Worm (Caenorhabditis elegans): ENCODE results near the gene Y57G11C.8.
"Not testable (repeated sequence)": the region's sequence is repeated elsewhere in the genome, so short reads cannot be mapped to it uniquely, and the experiment has no call there.

Gene Y57G11C.8

DNA sequence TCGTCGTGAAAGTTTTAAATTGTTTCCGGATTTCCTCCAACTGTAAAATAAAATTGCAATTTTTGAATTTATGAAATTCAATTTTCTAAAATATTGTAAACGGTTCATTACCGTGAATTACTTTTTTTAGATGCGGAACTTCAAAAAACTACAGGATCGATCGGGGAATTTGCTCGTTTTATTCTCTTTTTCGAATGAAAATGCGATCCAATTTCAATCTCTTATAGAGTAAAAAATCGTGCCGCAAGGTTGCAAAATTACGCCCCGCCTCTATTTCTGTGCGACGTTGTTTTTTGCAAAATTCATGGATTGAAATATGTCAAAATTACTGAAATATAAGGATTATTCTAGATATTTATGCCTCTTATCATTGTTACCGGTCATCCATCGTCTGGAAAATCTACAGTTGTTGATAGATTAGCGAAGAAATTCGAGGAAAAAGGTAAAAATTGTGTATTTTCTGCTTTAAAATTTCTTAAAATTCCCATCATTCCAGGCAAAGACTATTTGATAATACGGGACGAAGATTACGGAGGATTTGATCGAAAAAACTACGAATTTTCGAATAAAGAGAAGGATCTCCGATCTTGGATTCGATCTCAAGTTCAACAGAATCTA lies 12.3 kb upstream of the Y57G11C.8 start, which contains the start of gene Y57G11C.43:
Gene Y57G11C.43 (plus strand): TSS at position 224 of the 618 bp plus-strand sequence.
- no peak for TF ChIP-seq npax-4 (tag; optimal IDR thresholded peaks at IDR 0.05)
- no peak for TF ChIP-seq ttx-3 (tag; optimal IDR thresholded peaks at IDR 0.05)
- TF ChIP-seq hlh-15 (tag; optimal IDR thresholded peaks at IDR 0.05), result no peak
- no peak for TF ChIP-seq unc-42 (tag; optimal IDR thresholded peaks at IDR 0.05)
- no peak for TF ChIP-seq sox-2 (GFP tag; IDR thresholded peaks at IDR 0.05)
- no peak for TF ChIP-seq gmeb-2 (tag; optimal IDR thresholded peaks at IDR 0.05)

DNA sequence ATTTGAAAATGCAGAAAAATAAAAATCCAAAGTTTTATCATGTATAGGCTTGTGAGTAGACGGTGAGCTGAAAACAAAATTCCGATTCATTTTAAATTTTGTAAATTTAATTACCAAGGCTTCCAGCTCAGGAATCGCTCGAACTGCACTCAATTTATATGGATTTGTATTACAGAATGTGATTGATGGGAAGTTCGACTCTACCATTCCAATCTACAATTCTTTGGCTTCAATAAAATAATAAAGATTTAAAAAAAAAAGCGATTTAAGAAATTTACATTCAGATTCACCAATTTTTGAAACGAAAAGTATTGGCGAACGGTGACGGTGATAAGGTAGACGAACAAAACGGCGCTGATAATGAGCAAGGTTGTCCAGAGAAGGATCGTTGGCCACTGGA lies 11.0 kb upstream of the Y57G11C.8 start:
- TF ChIP-seq hlh-6 (tag; optimal IDR thresholded peaks at IDR 0.05) (no peak), ceh-34 (tag; optimal IDR thresholded peaks at IDR 0.05) (no peak), elt-2 (tag; optimal IDR thresholded peaks at IDR 0.05) (no peak), ama-1 (optimal IDR thresholded peaks at IDR 0.05) (no peak), dve-1 (tag; optimal IDR thresholded peaks at IDR 0.05) (no peak), tbx-2 (tag; optimal IDR thresholded peaks at IDR 0.05) (no peak), ceh-45 (GFP tag; IDR thresholded peaks at IDR 0.05) (no peak), ref-2 (tag; optimal IDR thresholded peaks at IDR 0.05) (no peak), lin-11 (tag; optimal IDR thresholded peaks at IDR 0.05) (no peak), eyg-1 (tag; optimal IDR thresholded peaks at IDR 0.05) (no peak), ceh-18 (tag; optimal IDR thresholded peaks at IDR 0.05) (no peak)

DNA sequence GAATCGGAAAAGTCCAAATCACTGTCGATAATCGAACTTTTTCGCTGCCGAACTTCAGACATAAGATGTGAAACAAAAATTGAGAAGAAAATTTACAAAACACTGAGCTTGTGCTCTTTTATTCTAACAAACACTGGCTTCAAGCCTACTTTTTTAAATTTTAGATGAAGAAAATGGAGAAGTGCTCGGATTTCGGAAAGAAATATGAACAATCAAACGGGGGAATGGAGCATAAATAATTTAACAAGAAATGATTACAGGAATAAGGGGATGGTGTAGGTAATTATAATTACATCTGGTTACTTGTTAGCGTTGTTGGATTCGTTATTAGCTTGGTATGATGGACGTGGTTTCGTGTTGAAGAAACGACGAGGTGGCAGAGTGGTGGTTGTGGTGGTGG lies 10.3 kb upstream of the Y57G11C.8 start, which contains the start of gene degl-1:
Gene degl-1 (minus strand): TSS at position 101 of the 400 bp plus-strand sequence.
- TF ChIP-seq nhr-232 (tag; optimal IDR thresholded peaks at IDR 0.05) (no peak), tbx-2 (tag; optimal IDR thresholded peaks at IDR 0.05) (no peak), T23F11.4 (GFP tag; optimal IDR thresholded peaks at IDR 0.05) (no peak)

DNA sequence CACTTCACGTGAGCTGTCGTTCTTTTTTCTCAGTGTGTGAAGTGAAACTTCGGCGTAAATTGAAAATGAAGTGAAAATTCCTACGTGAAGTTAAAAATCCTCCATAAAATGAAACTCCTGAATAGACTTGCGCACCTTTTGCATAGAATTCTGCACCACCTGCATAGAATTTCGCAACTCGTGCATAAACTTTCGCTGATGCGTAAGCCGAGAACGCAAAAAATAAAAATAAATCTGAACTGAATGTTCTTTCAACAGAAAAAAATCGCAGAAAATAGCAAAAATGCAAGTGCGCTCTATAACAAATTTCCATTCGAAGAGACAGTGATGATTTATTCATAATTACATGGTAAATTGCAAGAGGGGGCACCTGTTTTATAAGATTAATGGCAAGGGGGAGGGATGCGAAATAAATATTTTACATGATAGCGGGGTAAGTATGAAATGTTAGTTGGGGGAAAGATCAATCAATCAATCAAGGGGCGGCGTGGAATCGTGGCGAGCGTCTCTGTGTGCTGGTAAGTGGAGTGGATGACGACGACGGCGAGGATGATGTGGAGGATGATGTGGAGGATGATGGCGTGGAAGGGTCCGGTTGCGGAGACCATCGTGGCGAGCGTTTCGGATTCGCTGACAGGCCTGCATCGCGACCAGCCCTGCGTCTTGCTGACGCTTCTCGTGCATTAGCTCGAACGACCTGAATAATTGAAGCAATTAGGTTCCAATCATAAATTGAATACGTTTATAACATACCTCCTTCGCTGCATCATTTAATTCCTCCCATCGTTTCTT lies 8.2 kb upstream of the Y57G11C.8 start, which contains the start of gene Y57G11C.36:
Gene Y57G11C.36 (minus strand): TSS at position 502 of the 792 bp plus-strand sequence.
- no peak for TF ChIP-seq ceh-14 (tag; optimal IDR thresholded peaks at IDR 0.05)
- no peak for TF ChIP-seq pax-1 (tag; optimal IDR thresholded peaks at IDR 0.05)

DNA sequence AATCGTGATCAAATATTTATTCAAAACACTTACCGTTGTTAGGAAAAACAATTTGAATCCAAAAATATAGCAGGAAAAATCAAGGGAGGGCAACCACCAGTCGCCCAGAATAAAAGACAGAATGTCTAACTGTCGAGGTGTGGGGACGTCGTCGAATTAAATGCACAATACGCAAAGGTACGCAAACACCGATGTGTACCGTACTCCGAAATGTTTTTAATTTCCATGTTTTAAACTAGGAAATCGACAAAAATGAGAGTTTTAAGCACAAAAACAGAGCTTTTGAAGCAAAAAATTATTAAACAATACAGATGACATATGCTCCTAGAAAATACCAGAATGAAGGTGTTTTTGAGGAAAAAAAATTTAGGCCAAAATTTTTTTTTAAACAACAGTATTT lies 7.2 kb upstream of the Y57G11C.8 start, which contains the start of gene Y57G11C.51:
Gene Y57G11C.51 (minus strand): TSS at position 101 of the 400 bp plus-strand sequence.
- TF ChIP-seq pat-9 (tag; optimal IDR thresholded peaks at IDR 0.05); lim-6 (tag; optimal IDR thresholded peaks at IDR 0.05); sox-2 (GFP tag; IDR thresholded peaks at IDR 0.05): not testable (repeated sequence)

DNA sequence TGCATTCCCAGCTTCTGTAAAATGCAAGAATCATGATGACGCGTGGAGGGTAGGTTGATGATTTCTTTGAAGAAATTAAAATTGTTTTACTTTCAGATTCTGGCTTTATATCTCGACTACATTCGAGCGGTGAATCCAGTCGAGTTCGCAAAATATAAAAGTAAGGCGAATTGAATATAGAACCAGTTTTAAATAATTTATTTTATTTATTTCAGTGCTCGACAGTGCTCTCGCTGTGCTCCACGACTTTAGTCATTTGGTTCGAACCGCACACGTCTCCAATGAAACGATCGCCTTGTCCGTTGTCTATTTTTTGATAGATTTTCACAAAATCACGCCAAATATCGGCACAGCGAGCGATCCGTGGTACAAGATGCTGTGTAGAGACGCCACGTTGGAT lies 574 bp downstream of the Y57G11C.8 start, which contains the start of gene Y57G11C.1130:
Gene Y57G11C.1130 (plus strand): TSS at position 301 of the 400 bp plus-strand sequence.
- TF ChIP-seq pag-3 (tag; optimal IDR thresholded peaks at IDR 0.05; ENCODE audit: borderline replicate concordance) (no peak), ceh-18 (tag; optimal IDR thresholded peaks at IDR 0.05) (no peak), nhr-232 (tag; optimal IDR thresholded peaks at IDR 0.05) (no peak), tbx-2 (tag; optimal IDR thresholded peaks at IDR 0.05) (no peak), ceh-48 (tag; optimal IDR thresholded peaks at IDR 0.05) (no peak), ceh-31 (tag; optimal IDR thresholded peaks at IDR 0.05) (no peak), ceh-2 (tag; optimal IDR thresholded peaks at IDR 0.05) (no peak), lin-11 (tag; optimal IDR thresholded peaks at IDR 0.05) (no peak), ceh-14 (tag; optimal IDR thresholded peaks at IDR 0.05) (no peak), ceh-30 (tag; optimal IDR thresholded peaks at IDR 0.05) (no peak), ceh-19 (GFP tag; optimal IDR thresholded peaks at IDR 0.05) (no peak), fkh-10 (GFP tag; optimal IDR thresholded peaks at IDR 0.05) (no peak), fax-1 (tag; optimal IDR thresholded peaks at IDR 0.05) (no peak), ceh-45 (GFP tag; IDR thresholded peaks at IDR 0.05) (no peak), gmeb-2 (tag; optimal IDR thresholded peaks at IDR 0.05) (no peak), hlh-13 (GFP tag; optimal IDR thresholded peaks at IDR 0.05) (no peak)
